Worm (Caenorhabditis elegans) whole organism, L4 larva: ENCODE results near the gene ZK616.65.

ENCODE experiments used
- aly-2 ChIP-seq: sonication (generic microtip); optimal IDR thresholded peaks from 2 replicates; lab custom pipeline; 2018; ENCODE audit warnings: missing biosample characterization, missing genetic modification characterization
- lin-29 ChIP-seq: fragments of 200-800 bp; sonication (Bioruptor generic); IDR thresholded peaks from 2 replicates; pipeline ENCODE4 v1.3.6; 2022; ENCODE audit warnings: missing genetic modification reagents, missing genetic modification characterization, missing compliant biosample characterization

ce11 chrIV:5397539-5397938 is 13.5 kb downstream of the ZK616.65 start, which contains the start of gene ZK616.2:
- TF ChIP-seq lin-29 (no peak), aly-2 (no peak)
